Worm (Caenorhabditis elegans) whole organism, L1 larva: ENCODE data around the gene C08H9.15.

Experiments used
- Y116A8C.19 ChIP-seq: sonication (generic microtip); optimal IDR thresholded peaks from 2 replicates; lab custom pipeline; 2016; ENCODE audit warnings: missing compliant biosample characterization, missing genetic modification characterization, borderline replicate concordance
- blmp-1 ChIP-seq: fragments of 150-350 bp; optimal IDR thresholded peaks from 2 replicates; lab custom pipeline; 2014; ENCODE audit warnings: missing biosample characterization, missing genetic modification characterization
- ceh-63 ChIP-seq: fragments of 200-800 bp; sonication (Bioruptor generic); optimal IDR thresholded peaks from 2 replicates; lab custom pipeline; 2018; ENCODE audit warnings: mild to moderate bottlenecking, missing genetic modification characterization, missing compliant biosample characterization
- elt-2 ChIP-seq: sonication (generic microtip); optimal IDR thresholded peaks from 2 replicates; lab custom pipeline; 2016; ENCODE audit warnings: missing genetic modification characterization, mild to moderate bottlenecking, inconsistent platforms, missing compliant biosample characterization, missing genetic modification reagents
- lin-39 ChIP-seq: fragments of 150-350 bp; optimal IDR thresholded peaks from 2 replicates; lab custom pipeline; 2014; ENCODE audit warnings: missing biosample characterization, missing genetic modification reagents, missing genetic modification characterization
- lsy-2 ChIP-seq, 2 experiments: fragments of 150-350 bp; optimal IDR thresholded peaks; 2 replicates each; lab custom pipeline; 2014; ENCODE audit warnings: missing biosample characterization in 2 of 2, missing genetic modification characterization in 2 of 2
- nhr-11 ChIP-seq: fragments of 150-350 bp; optimal IDR thresholded peaks from 2 replicates; lab custom pipeline; 2014; ENCODE audit warnings: missing biosample characterization, missing genetic modification characterization
- nhr-28 ChIP-seq: fragments of 150-350 bp; optimal IDR thresholded peaks from 2 replicates; lab custom pipeline; 2014; ENCODE audit warnings: missing biosample characterization, missing genetic modification characterization
- nhr-77 ChIP-seq: fragments of 150-350 bp; optimal IDR thresholded peaks from 2 replicates; lab custom pipeline; 2014; ENCODE audit warnings: missing biosample characterization, missing genetic modification characterization
- nhr-90 ChIP-seq: sonication (generic microtip); optimal IDR thresholded peaks from 2 replicates; lab custom pipeline; 2016; ENCODE audit warnings: mild to moderate bottlenecking, missing genetic modification characterization, missing compliant biosample characterization; ENCODE audit not compliant: poor library complexity
- pqm-1 ChIP-seq: sonication (generic microtip); optimal IDR thresholded peaks from 3 replicates; lab custom pipeline; 2017; ENCODE audit warnings: missing biosample characterization, missing genetic modification characterization
- sox-4 ChIP-seq: sonication (generic microtip); optimal IDR thresholded peaks from 2 replicates; lab custom pipeline; 2016; ENCODE audit warnings: missing genetic modification characterization, missing compliant biosample characterization
- unc-86 ChIP-seq: sonication (generic microtip); optimal IDR thresholded peaks from 2 replicates; lab custom pipeline; 2016; ENCODE audit warnings: missing genetic modification characterization, missing compliant biosample characterization

DNA sequence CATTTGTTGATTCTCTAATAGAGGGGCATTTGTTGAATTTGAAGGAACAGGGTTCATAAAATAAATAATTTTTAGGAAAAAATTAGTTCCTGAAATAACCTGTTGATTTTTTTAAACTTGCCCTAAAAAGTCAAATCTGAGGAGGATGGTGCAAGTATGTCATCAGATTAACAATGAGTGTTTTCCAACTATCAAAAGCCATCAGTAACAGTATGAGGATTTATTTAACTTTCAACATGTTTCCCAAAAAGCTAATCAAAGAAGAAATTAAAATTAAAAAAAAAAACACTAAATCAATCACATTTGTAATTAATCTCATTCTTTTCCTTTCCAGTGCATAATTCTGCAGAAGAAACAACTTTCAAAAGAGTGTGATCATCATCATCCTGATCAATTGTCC is 21.4 kb upstream of the C08H9.15 start, which contains the start of gene chil-5:
- no peak for TF ChIP-seq ceh-63
- TF ChIP-seq lsy-2 (tag; optimal IDR thresholded peaks at IDR 0.05; lab: Kevin White, UChicago) = no peak
- TF ChIP-seq nhr-28 (tag; lab: Kevin White, UChicago) = no peak
- no peak for TF ChIP-seq elt-2
- no peak for TF ChIP-seq unc-86
- TF ChIP-seq sox-4 (tag; lab: Kevin White, UChicago) = no peak
- no peak for TF ChIP-seq nhr-90 (tag; lab: Kevin White, UChicago)
- no peak for TF ChIP-seq nhr-77
- TF ChIP-seq blmp-1 = no peak
- no peak for TF ChIP-seq pqm-1
- TF ChIP-seq lin-39 (tag; lab: Kevin White, UChicago) = no peak
- TF ChIP-seq Y116A8C.19 = no peak
- no peak for TF ChIP-seq nhr-11 (tag; lab: Kevin White, UChicago)
